Fruit fly (Drosophila melanogaster) whole organism, prepupa: ENCODE data around the gene CG9777.

Experiments
- Blimp-1 ChIP-seq: fragments of 200-800 bp; sonication (Bioruptor generic); optimal IDR thresholded peaks from 3 replicates; lab custom pipeline; 2017; ENCODE audit warnings: missing biosample characterization, missing genetic modification characterization, mild to moderate bottlenecking, moderate library complexity, missing genetic modification reagents
- CG10631 ChIP-seq: fragments of 200-800 bp; sonication (Bioruptor generic); optimal IDR thresholded peaks from 2 replicates; lab custom pipeline; 2016; ENCODE audit warnings: missing biosample characterization, missing genetic modification characterization
- CG10669 ChIP-seq: fragments of 200-800 bp; sonication (Bioruptor generic); optimal IDR thresholded peaks from 3 replicates; lab custom pipeline; 2018; ENCODE audit warnings: missing biosample characterization, mild to moderate bottlenecking, missing genetic modification characterization, moderate library complexity
- CG15336 ChIP-seq: fragments of 200-800 bp; sonication (Bioruptor generic); IDR thresholded peaks from 2 replicates; pipeline ENCODE4 v1.3.6; 2022; ENCODE audit warnings: missing biosample characterization, missing genetic modification characterization
- CG1621 ChIP-seq: fragments of 200-800 bp; sonication (Bioruptor generic); optimal IDR thresholded peaks from 3 replicates; lab custom pipeline; 2018; ENCODE audit warnings: missing biosample characterization, mild to moderate bottlenecking, missing genetic modification characterization
- CG16779 ChIP-seq: fragments of 200-800 bp; sonication (Bioruptor generic); optimal IDR thresholded peaks from 3 replicates; lab custom pipeline; 2017; ENCODE audit warnings: missing biosample characterization, mild to moderate bottlenecking, missing genetic modification characterization
- CG31627 ChIP-seq: fragments of 200-800 bp; sonication (Bioruptor generic); optimal IDR thresholded peaks from 3 replicates; lab custom pipeline; 2016; ENCODE audit warnings: missing biosample characterization, missing genetic modification characterization
- CG32006 ChIP-seq: fragments of 200-800 bp; sonication (Bioruptor generic); optimal IDR thresholded peaks from 3 replicates; lab custom pipeline; 2017; ENCODE audit warnings: missing biosample characterization, mild to moderate bottlenecking, missing genetic modification characterization
- CG34406 ChIP-seq: fragments of 200-800 bp; sonication (Bioruptor generic); optimal IDR thresholded peaks from 3 replicates; lab custom pipeline; 2016; ENCODE audit warnings: missing biosample characterization, missing genetic modification characterization
- CG3919 ChIP-seq: fragments of 200-800 bp; sonication (Bioruptor generic); optimal IDR thresholded peaks from 3 replicates; lab custom pipeline; 2016; ENCODE audit warnings: missing biosample characterization, missing genetic modification characterization
- CG4318 ChIP-seq: fragments of 200-800 bp; sonication (Bioruptor generic); optimal IDR thresholded peaks from 3 replicates; lab custom pipeline; 2017; ENCODE audit warnings: missing biosample characterization, mild to moderate bottlenecking, missing genetic modification characterization
- CG6163 ChIP-seq: fragments of 200-800 bp; sonication (Bioruptor generic); IDR thresholded peaks from 3 replicates; pipeline ENCODE4 v1.3.6; 2022; ENCODE audit warnings: missing biosample characterization, missing genetic modification characterization
- CG6276 ChIP-seq: fragments of 200-800 bp; sonication (Bioruptor generic); optimal IDR thresholded peaks from 2 replicates; lab custom pipeline; 2017; ENCODE audit warnings: missing biosample characterization, mild to moderate bottlenecking, missing genetic modification characterization
- CG6808 ChIP-seq: fragments of 200-800 bp; sonication (Bioruptor generic); optimal IDR thresholded peaks from 3 replicates; lab custom pipeline; 2017; ENCODE audit warnings: missing biosample characterization, missing genetic modification characterization, mild to moderate bottlenecking, moderate library complexity, missing genetic modification reagents
- CG6854 ChIP-seq: fragments of 200-800 bp; sonication (Bioruptor generic); optimal IDR thresholded peaks from 2 replicates; lab custom pipeline; 2017; ENCODE audit warnings: missing biosample characterization, mild to moderate bottlenecking, missing genetic modification characterization
- CG8319 ChIP-seq: fragments of 200-800 bp; sonication (Bioruptor generic); optimal IDR thresholded peaks from 3 replicates; lab custom pipeline; 2016; ENCODE audit warnings: missing biosample characterization, missing genetic modification characterization
- CG9139 ChIP-seq: fragments of 200-800 bp; sonication (Bioruptor generic); optimal IDR thresholded peaks from 3 replicates; lab custom pipeline; 2017; ENCODE audit warnings: missing biosample characterization, mild to moderate bottlenecking, missing genetic modification characterization
- Eip75B ChIP-seq: fragments of 200-800 bp; sonication (Bioruptor generic); optimal IDR thresholded peaks from 3 replicates; lab custom pipeline; 2016; ENCODE audit warnings: missing biosample characterization, missing genetic modification characterization
- Eip78C ChIP-seq: fragments of 200-800 bp; sonication (Bioruptor generic); peaks from one replicate; lab custom pipeline; 2016; ENCODE audit warnings: missing biosample characterization, missing genetic modification characterization
- Eip93F ChIP-seq: fragments of 200-800 bp; sonication (Bioruptor generic); optimal IDR thresholded peaks from 2 replicates; lab custom pipeline; 2016; ENCODE audit warnings: missing biosample characterization, mild to moderate bottlenecking, missing genetic modification characterization
- Ets21C ChIP-seq: fragments of 200-800 bp; sonication (Bioruptor generic); optimal IDR thresholded peaks from 3 replicates; lab custom pipeline; 2016; ENCODE audit warnings: missing biosample characterization, missing genetic modification characterization
- Ets96B ChIP-seq: fragments of 200-800 bp; optimal IDR thresholded peaks from 2 replicates; lab custom pipeline; 2019; ENCODE audit warnings: missing biosample characterization, mild to moderate bottlenecking, missing genetic modification characterization, moderate library complexity
- Gug ChIP-seq: fragments of 200-800 bp; sonication (Bioruptor generic); IDR thresholded peaks from 2 replicates; pipeline ENCODE4 v1.3.6; 2022; ENCODE audit warnings: missing biosample characterization, missing genetic modification characterization
- Hr38 ChIP-seq: sonication (Bioruptor generic); optimal IDR thresholded peaks from 2 replicates; lab custom pipeline; 2016; ENCODE audit warnings: missing biosample characterization, missing genetic modification characterization
- Hr39 ChIP-seq: fragments of 200-800 bp; sonication (Bioruptor generic); optimal IDR thresholded peaks from 2 replicates; lab custom pipeline; 2016; ENCODE audit warnings: missing biosample characterization, missing genetic modification characterization
- Hr4 ChIP-seq: fragments of 200-800 bp; sonication (Bioruptor generic); optimal IDR thresholded peaks from 3 replicates; lab custom pipeline; 2016; ENCODE audit warnings: missing biosample characterization, missing genetic modification characterization
- Lpt ChIP-seq: fragments of 200-800 bp; sonication (Bioruptor generic); optimal IDR thresholded peaks from 3 replicates; lab custom pipeline; 2016; ENCODE audit warnings: missing biosample characterization, missing genetic modification characterization
- Met ChIP-seq: fragments of 200-800 bp; sonication (Bioruptor generic); optimal IDR thresholded peaks from 3 replicates; lab custom pipeline; 2016; ENCODE audit warnings: missing biosample characterization, missing genetic modification characterization
- Sox102F ChIP-seq: fragments of 200-800 bp; sonication (Bioruptor generic); optimal IDR thresholded peaks from 2 replicates; lab custom pipeline; 2016; ENCODE audit warnings: missing biosample characterization, mild to moderate bottlenecking, missing genetic modification characterization
- Sox14 ChIP-seq: fragments of 200-800 bp; sonication (Bioruptor generic); optimal IDR thresholded peaks from 3 replicates; lab custom pipeline; 2016; ENCODE audit warnings: missing biosample characterization, missing genetic modification characterization
- Sox15 ChIP-seq: fragments of 200-800 bp; sonication (Bioruptor generic); optimal IDR thresholded peaks from 3 replicates; lab custom pipeline; 2016; ENCODE audit warnings: missing biosample characterization, missing genetic modification characterization
- achi ChIP-seq: fragments of 200-800 bp; sonication (Bioruptor generic); optimal IDR thresholded peaks from 3 replicates; lab custom pipeline; 2016; ENCODE audit warnings: missing biosample characterization, missing genetic modification characterization
- acj6 ChIP-seq: fragments of 200-800 bp; sonication (Bioruptor generic); optimal IDR thresholded peaks from 3 replicates; lab custom pipeline; 2016; ENCODE audit warnings: missing biosample characterization, missing genetic modification characterization
- cyc ChIP-seq: fragments of 200-800 bp; sonication (Bioruptor generic); optimal IDR thresholded peaks from 3 replicates; lab custom pipeline; 2016; ENCODE audit warnings: missing biosample characterization, missing genetic modification characterization
- dac ChIP-seq: fragments of 200-800 bp; sonication (Bioruptor generic); optimal IDR thresholded peaks from 2 replicates; lab custom pipeline; 2017; ENCODE audit warnings: missing biosample characterization, mild to moderate bottlenecking, missing genetic modification characterization
- dsx ChIP-seq: fragments of 200-800 bp; optimal IDR thresholded peaks from 3 replicates; lab custom pipeline; 2019; ENCODE audit warnings: missing biosample characterization, mild to moderate bottlenecking, missing genetic modification characterization, moderate library complexity; ENCODE audit not compliant: poor library complexity, severe bottlenecking
- esn ChIP-seq: fragments of 200-800 bp; sonication (Bioruptor generic); optimal IDR thresholded peaks from 2 replicates; lab custom pipeline; 2016; ENCODE audit warnings: missing biosample characterization, mild to moderate bottlenecking, missing genetic modification characterization, moderate library complexity
- fd59A ChIP-seq: fragments of 200-800 bp; sonication (Bioruptor generic); optimal IDR thresholded peaks from 2 replicates; lab custom pipeline; 2017; ENCODE audit warnings: missing biosample characterization, mild to moderate bottlenecking, missing genetic modification characterization, missing genetic modification reagents
- fd85E ChIP-seq: fragments of 200-800 bp; sonication (Bioruptor generic); optimal IDR thresholded peaks from 3 replicates; lab custom pipeline; 2016; ENCODE audit warnings: missing biosample characterization, missing genetic modification characterization
- lz ChIP-seq: fragments of 200-800 bp; sonication (Bioruptor generic); optimal IDR thresholded peaks from 3 replicates; lab custom pipeline; 2016; ENCODE audit warnings: missing biosample characterization, missing genetic modification characterization
- net ChIP-seq: fragments of 200-800 bp; sonication (Bioruptor generic); optimal IDR thresholded peaks from 3 replicates; lab custom pipeline; 2016; ENCODE audit warnings: missing biosample characterization, missing genetic modification characterization
- pdm3 ChIP-seq: fragments of 200-800 bp; sonication (Bioruptor generic); optimal IDR thresholded peaks from 3 replicates; lab custom pipeline; 2016; ENCODE audit warnings: missing biosample characterization, missing genetic modification characterization
- salr ChIP-seq, 2 experiments: fragments of 200-800 bp; sonication (Bioruptor generic); optimal IDR thresholded peaks; 3 replicates each; lab custom pipeline; 2016 to 2018; ENCODE audit warnings: missing biosample characterization in 2 of 2, missing genetic modification characterization in 2 of 2, mild to moderate bottlenecking in 1 of 2
- spab ChIP-seq: fragments of 200-800 bp; sonication (Bioruptor generic); optimal IDR thresholded peaks from 2 replicates; lab custom pipeline; 2017; ENCODE audit warnings: missing biosample characterization, mild to moderate bottlenecking, missing genetic modification characterization, missing genetic modification reagents
- ss ChIP-seq, 2 experiments: fragments of 200-800 bp; sonication (Bioruptor generic); optimal IDR thresholded peaks; 2 replicates in 1 of 2; 3 replicates in 1 of 2; lab custom pipeline; 2017 to 2018; ENCODE audit warnings: mild to moderate bottlenecking in 2 of 2, missing biosample characterization in 2 of 2, missing genetic modification characterization in 2 of 2, moderate library complexity in 1 of 2
- svp ChIP-seq: fragments of 200-800 bp; sonication (Bioruptor generic); peaks from one replicate; lab custom pipeline; 2016; ENCODE audit warnings: missing biosample characterization, missing genetic modification characterization
- topi ChIP-seq: fragments of 200-800 bp; sonication (Bioruptor generic); optimal IDR thresholded peaks from 3 replicates; lab custom pipeline; 2016; ENCODE audit warnings: missing biosample characterization, missing genetic modification characterization
- vri ChIP-seq: fragments of 200-800 bp; sonication (Bioruptor generic); optimal IDR thresholded peaks from 3 replicates; lab custom pipeline; 2016; ENCODE audit warnings: missing biosample characterization, mild to moderate bottlenecking, missing genetic modification characterization

Gene CG9777

DNA sequence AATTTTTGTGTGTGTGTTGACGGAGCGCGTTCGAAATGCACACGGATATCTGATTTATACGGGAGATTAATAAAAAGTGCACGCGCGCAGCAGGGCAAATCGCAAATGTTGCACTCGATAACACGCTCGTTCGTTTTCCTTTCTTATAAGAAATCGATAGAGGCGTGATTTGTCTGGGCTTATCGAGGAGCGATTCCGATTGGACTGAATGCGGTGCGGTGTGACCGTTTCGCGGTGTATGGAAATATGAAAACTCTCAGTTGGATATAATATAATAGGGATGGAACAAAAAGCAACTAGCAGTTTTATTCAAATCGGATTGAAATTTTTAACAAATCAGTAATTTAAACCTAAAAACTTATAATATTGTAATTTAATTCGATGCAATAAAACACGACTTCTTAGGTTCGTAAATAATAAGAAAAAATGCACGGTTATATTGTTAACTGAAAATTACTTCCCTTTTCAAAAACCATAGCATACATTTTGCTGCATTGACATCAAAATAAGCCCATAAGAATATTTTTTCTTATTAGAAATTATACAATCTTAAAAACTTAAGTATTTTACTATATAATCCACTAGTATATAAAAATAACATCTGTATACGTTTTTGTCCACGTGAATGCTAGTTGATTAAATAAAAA, 44.9 kb downstream of the CG9777 start, which contains the start of gene CanA-14F:
CanA-14F (minus strand) TSS at position 152 of the 647 bp plus-strand sequence.
- TF ChIP-seq CG31627 (GFP tag; lab: Kevin White, UChicago), result no peak
- TF ChIP-seq CG1621 (tag; lab: Kevin White, UChicago), result peak; percentile 17
- TF ChIP-seq Eip78C, result peak; percentile 53
- TF ChIP-seq spab, result no peak

DNA sequence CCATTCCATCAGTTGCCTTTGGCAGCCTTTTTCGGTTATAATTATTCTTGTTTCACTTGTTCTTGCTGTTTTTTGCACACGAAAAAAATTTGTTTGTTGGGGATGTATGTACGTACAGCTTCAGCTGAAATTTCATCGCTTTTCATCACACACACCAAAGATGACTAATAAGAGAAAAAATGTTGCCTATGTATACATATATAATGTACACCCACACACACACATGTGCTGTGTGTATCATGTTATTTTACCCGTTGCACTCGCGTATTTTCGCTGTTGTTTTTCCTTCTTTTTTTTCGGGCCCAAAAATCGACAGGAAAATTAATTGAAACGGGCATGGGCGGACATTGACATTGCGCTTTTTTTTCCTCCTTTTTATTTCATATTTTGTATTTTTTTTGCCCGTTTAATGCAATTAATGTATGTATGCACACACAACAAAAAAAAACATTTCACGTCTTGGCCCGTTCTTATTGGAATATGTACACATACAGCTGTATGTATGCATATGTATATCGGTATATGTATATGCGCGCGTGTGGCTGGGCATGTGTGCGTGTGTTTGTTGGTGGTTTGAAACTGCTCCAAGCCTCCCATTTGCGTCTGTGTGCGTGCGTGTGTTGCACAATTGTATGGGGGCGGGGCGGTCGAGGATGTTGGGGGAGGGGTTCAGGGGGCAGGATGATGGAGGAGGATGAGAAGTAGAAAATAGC, 45.7 kb downstream of the CG9777 start:
- TF ChIP-seq vri (GFP tag; lab: Kevin White, UChicago) (no peak), Hr4 (no peak), Eip75B (GFP tag; lab: Kevin White, UChicago) (peak; percentile 21), CG34406 (GFP tag; lab: Kevin White, UChicago) (no peak), Ets21C (GFP tag; lab: Kevin White, UChicago) (no peak), Eip93F (GFP tag; lab: Kevin White, UChicago) (no peak), fd59A (GFP tag; lab: Kevin White, UChicago) (peak; percentile 13), fd85E (GFP tag; lab: Kevin White, UChicago) (no peak), lz (GFP tag; lab: Kevin White, UChicago) (no peak), spab (peak; percentile 32), Met (GFP tag; lab: Kevin White, UChicago) (no peak), dac (no peak), cyc (GFP tag; lab: Kevin White, UChicago) (no peak), svp (no peak), CG10669 (GFP tag; lab: Kevin White, UChicago) (peak; percentile 19), pdm3 (GFP tag; lab: Kevin White, UChicago) (no peak), Sox102F (GFP tag; lab: Kevin White, UChicago) (no peak), salr (GFP tag; optimal IDR thresholded peaks at IDR 0.05; lab: Kevin White, UChicago) (no peak), CG4318 (GFP tag; lab: Kevin White, UChicago) (no peak), Gug (GFP tag; lab: Robert Waterston, UW) (no peak), dsx (no peak), CG16779 (peak; percentile 25), Hr39 (GFP tag; lab: Kevin White, UChicago) (no peak), CG1621 (tag; lab: Kevin White, UChicago) (no peak), acj6 (GFP tag; lab: Kevin White, UChicago) (no peak), CG3919 (GFP tag; lab: Kevin White, UChicago) (no peak), CG6276 (GFP tag; lab: Kevin White, UChicago) (peak; percentile 32), CG6808 (GFP tag; lab: Kevin White, UChicago) (peak; percentile 33), ss (GFP tag; optimal IDR thresholded peaks at IDR 0.05; lab: Kevin White, UChicago) (peak; percentile 30 to 65), CG32006 (GFP tag; lab: Kevin White, UChicago) (no peak), CG9139 (GFP tag; lab: Kevin White, UChicago) (peak; percentile 30), CG8319 (GFP tag; lab: Kevin White, UChicago) (no peak), topi (GFP tag; lab: Kevin White, UChicago) (no peak), Hr38 (GFP tag; lab: Kevin White, UChicago) (no peak), esn (no peak), CG6163 (GFP tag; lab: Robert Waterston, UW) (no peak; the same call in 2 of the 3 replicates), CG10631 (GFP tag; lab: Kevin White, UChicago) (no peak), CG6854 (GFP tag; lab: Kevin White, UChicago) (no peak), Ets96B (tag; lab: Kevin White, UChicago) (no peak), net (GFP tag; lab: Kevin White, UChicago) (peak; percentile 24), Sox14 (GFP tag; lab: Kevin White, UChicago) (peak; percentile 1), Sox15 (GFP tag; lab: Kevin White, UChicago) (no peak), Eip78C (peak; percentile 82), CG15336 (no peak), achi (GFP tag; lab: Kevin White, UChicago) (no peak), Lpt (GFP tag; lab: Kevin White, UChicago) (no peak), Blimp-1 (GFP tag; lab: Kevin White, UChicago) (no peak)
